Worm (Caenorhabditis elegans) whole organism, mixed stage, embryonic: Measurements from ENCODE around the gene ttr-3.

Experiments
- ceh-83 ChIP-seq: fragments of 200-800 bp; sonication (Bioruptor generic); optimal IDR thresholded peaks from 2 replicates; lab custom pipeline; 2018; ENCODE audit warnings: mild to moderate bottlenecking, missing genetic modification characterization, missing compliant biosample characterization
- elt-1 ChIP-seq: sonication (generic microtip); optimal IDR thresholded peaks from 2 replicates; lab custom pipeline; 2017; ENCODE audit warnings: missing genetic modification characterization, mild to moderate bottlenecking, missing compliant biosample characterization, antibody characterized with exemption, moderate library complexity, borderline replicate concordance; ENCODE audit not compliant: insufficient read depth
- lsy-2 ChIP-seq: fragments of 150-350 bp; optimal IDR thresholded peaks from 2 replicates; lab custom pipeline; 2014; ENCODE audit warnings: missing biosample characterization, missing genetic modification characterization
- nhr-237 ChIP-seq: fragments of 150-350 bp; optimal IDR thresholded peaks from 2 replicates; lab custom pipeline; 2014; ENCODE audit warnings: missing biosample characterization, missing genetic modification characterization
- pha-4 ChIP-seq: fragments of 150-350 bp; optimal IDR thresholded peaks from 2 replicates; lab custom pipeline; 2018; ENCODE audit warnings: missing biosample characterization, missing genetic modification reagents, missing genetic modification characterization
- unc-62 ChIP-seq: fragments of 150-350 bp; optimal IDR thresholded peaks from 2 replicates; lab custom pipeline; 2014; ENCODE audit warnings: missing biosample characterization, missing genetic modification reagents, missing genetic modification characterization
- ztf-11 ChIP-seq: fragments of 150-350 bp; optimal IDR thresholded peaks from 2 replicates; lab custom pipeline; 2014; ENCODE audit warnings: missing biosample characterization, missing genetic modification characterization

- TF ChIP-seq ceh-83 (GFP tag; lab: Kevin White, UChicago): no peak
- TF ChIP-seq pha-4 (tag; lab: Kevin White, UChicago): no peak
- no peak for TF ChIP-seq lsy-2
- TF ChIP-seq ztf-11 (tag; lab: Kevin White, UChicago): no peak
- TF ChIP-seq unc-62 (GFP tag; lab: Kevin White, UChicago): no peak
- no peak for TF ChIP-seq nhr-237 (tag; lab: Kevin White, UChicago)
- no peak for TF ChIP-seq elt-1 (tag; lab: Kevin White, UChicago)
Observed at ce11 chrIII:9930406-9930805, 3.9 kb upstream of the ttr-3 start.
